Worm (Caenorhabditis elegans): ENCODE data around the gene del-2.

- TF ChIP-seq ztf-23 (GFP tag; IDR thresholded peaks at IDR 0.05) (no peak), flt-1 (GFP tag; IDR thresholded peaks at IDR 0.05) (no peak), ztf-29 (GFP tag; IDR thresholded peaks at IDR 0.05) (no peak), ref-1 (GFP tag; conservative IDR thresholded peaks at IDR 0.05) (no peak), cog-1 (tag; optimal IDR thresholded peaks at IDR 0.05) (no peak), tab-1 (GFP tag; IDR thresholded peaks at IDR 0.05) (no peak)
These were observed 18.2 kb upstream of the del-2 start for ce11 chrIV:9659999-9660398.
